Worm (Caenorhabditis elegans) whole organism, L1 larva: ENCODE results near the gene F31D5.2.

Source experiments
- C04F5.9 ChIP-seq: sonication (generic microtip); optimal IDR thresholded peaks from 2 replicates; lab custom pipeline; 2016; ENCODE audit warnings: missing genetic modification characterization, missing compliant biosample characterization
- C16A3.4 ChIP-seq: fragments of 150-350 bp; optimal IDR thresholded peaks from 2 replicates; lab custom pipeline; 2014; ENCODE audit warnings: missing biosample characterization, missing genetic modification characterization
- C34B4.2 ChIP-seq: sonication (generic microtip); optimal IDR thresholded peaks from 2 replicates; lab custom pipeline; 2017; ENCODE audit warnings: mild to moderate bottlenecking, missing genetic modification characterization, missing compliant biosample characterization
- aly-2 ChIP-seq: fragments of 150-350 bp; optimal IDR thresholded peaks from 2 replicates; lab custom pipeline; 2014; ENCODE audit warnings: missing biosample characterization, missing genetic modification characterization
- ama-1 ChIP-seq: fragments of 150-350 bp; optimal IDR thresholded peaks from 2 replicates; lab custom pipeline; 2014
- blmp-1 ChIP-seq: fragments of 150-350 bp; optimal IDR thresholded peaks from 2 replicates; lab custom pipeline; 2014; ENCODE audit warnings: missing biosample characterization, missing genetic modification characterization
- ceh-63 ChIP-seq: fragments of 200-800 bp; sonication (Bioruptor generic); optimal IDR thresholded peaks from 2 replicates; lab custom pipeline; 2018; ENCODE audit warnings: mild to moderate bottlenecking, missing genetic modification characterization, missing compliant biosample characterization
- ceh-8 ChIP-seq: fragments of 200-800 bp; sonication (Bioruptor generic); optimal IDR thresholded peaks from 2 replicates; lab custom pipeline; 2018; ENCODE audit warnings: mild to moderate bottlenecking, missing genetic modification characterization, moderate library complexity, missing compliant biosample characterization
- ceh-82 ChIP-seq, 3 experiments: fragments of 150-350 bp in 1 of 3; sonication (generic microtip) in 2 of 3; optimal IDR thresholded peaks; 2 replicates each; lab custom pipeline; 2014 to 2017; ENCODE audit warnings: missing biosample characterization in 3 of 3, missing genetic modification characterization in 3 of 3
- ceh-88 ChIP-seq: fragments of 200-800 bp; sonication (Bioruptor generic); IDR thresholded peaks from 2 replicates; pipeline ENCODE4 v1.3.6; 2022; ENCODE audit warnings: missing genetic modification characterization, missing compliant biosample characterization
- ces-1 ChIP-seq: fragments of 150-350 bp; optimal IDR thresholded peaks from 2 replicates; lab custom pipeline; 2014; ENCODE audit warnings: missing biosample characterization, missing genetic modification reagents, missing genetic modification characterization
- dpl-1 ChIP-seq, 3 experiments: fragments of 150-350 bp in 2 of 3; sonication (generic microtip) in 1 of 3; optimal IDR thresholded peaks; 2 replicates each; lab custom pipeline; 2014 to 2017; ENCODE audit warnings: missing biosample characterization in 3 of 3, missing genetic modification characterization in 3 of 3, missing genetic modification reagents in 3 of 3
- efl-1 ChIP-seq, 4 experiments: fragments of 150-350 bp; optimal IDR thresholded peaks in 3 of 4; peaks in 1 of 4; 1 replicate in 1 of 4; 2 replicates in 3 of 4; lab custom pipeline; 2014; ENCODE audit warnings: missing biosample characterization in 2 of 4, missing genetic modification characterization in 2 of 4, missing genetic modification reagents in 2 of 4
- egl-13 ChIP-seq: sonication (generic microtip); optimal IDR thresholded peaks from 2 replicates; lab custom pipeline; 2016; ENCODE audit warnings: missing genotype, missing genetic modification reagents, missing genetic modification characterization, missing compliant biosample characterization
- egl-27 ChIP-seq, 2 experiments: fragments of 150-350 bp in 1 of 2; sonication (generic microtip); optimal IDR thresholded peaks; 3 replicates each; lab custom pipeline; 2017 to 2018; ENCODE audit warnings: missing biosample characterization in 2 of 2, missing genetic modification characterization in 2 of 2, missing genetic modification reagents in 2 of 2
- fkh-10 ChIP-seq: sonication (generic microtip); optimal IDR thresholded peaks from 2 replicates; lab custom pipeline; 2017; ENCODE audit warnings: missing biosample characterization, missing genetic modification reagents, missing genetic modification characterization
- fkh-4 ChIP-seq: sonication (generic microtip); optimal IDR thresholded peaks from 2 replicates; lab custom pipeline; 2016; ENCODE audit warnings: missing compliant biosample characterization, missing genetic modification characterization, borderline replicate concordance
- fos-1 ChIP-seq: fragments of 150-350 bp; optimal IDR thresholded peaks from 2 replicates; lab custom pipeline; 2014; ENCODE audit warnings: missing biosample characterization, missing genetic modification characterization
- hpl-2 ChIP-seq: fragments of 150-350 bp; optimal IDR thresholded peaks from 2 replicates; lab custom pipeline; 2014; ENCODE audit warnings: missing biosample characterization, missing genetic modification reagents, missing genetic modification characterization
- irx-1 ChIP-seq: sonication (generic microtip); optimal IDR thresholded peaks from 2 replicates; lab custom pipeline; 2016; ENCODE audit warnings: missing genetic modification characterization, missing compliant biosample characterization
- lin-13 ChIP-seq: fragments of 150-350 bp; optimal IDR thresholded peaks from 2 replicates; lab custom pipeline; 2014; ENCODE audit warnings: missing biosample characterization, missing genetic modification reagents, missing genetic modification characterization
- lin-35 ChIP-seq, 2 experiments: fragments of 150-350 bp; optimal IDR thresholded peaks; 2 replicates each; lab custom pipeline; 2014; ENCODE audit warnings: missing biosample characterization in 2 of 2, missing genetic modification characterization in 2 of 2, missing genetic modification reagents in 2 of 2
- lir-3 ChIP-seq: sonication (generic microtip); optimal IDR thresholded peaks from 2 replicates; lab custom pipeline; 2016; ENCODE audit warnings: mild to moderate bottlenecking, missing genetic modification characterization, moderate library complexity, missing compliant biosample characterization; ENCODE audit not compliant: poor library complexity
- mab-9 ChIP-seq: fragments of 200-800 bp; sonication (Bioruptor generic); IDR thresholded peaks from 2 replicates; pipeline ENCODE4 v1.3.6; 2022; ENCODE audit warnings: missing genetic modification reagents, missing genetic modification characterization, missing compliant biosample characterization
- mdl-1 ChIP-seq, 2 experiments: fragments of 150-350 bp; optimal IDR thresholded peaks; 2 replicates each; lab custom pipeline; 2014 to 2017; ENCODE audit warnings: missing biosample characterization in 2 of 2, missing genetic modification characterization in 2 of 2, inconsistent platforms in 1 of 2
- mef-2 ChIP-seq: fragments of 150-350 bp; optimal IDR thresholded peaks from 2 replicates; lab custom pipeline; 2014; ENCODE audit warnings: missing biosample characterization, missing genetic modification characterization
- nhr-11 ChIP-seq: fragments of 150-350 bp; optimal IDR thresholded peaks from 2 replicates; lab custom pipeline; 2014; ENCODE audit warnings: missing biosample characterization, missing genetic modification characterization
- nhr-19 ChIP-seq: fragments of 200-800 bp; sonication (Bioruptor generic); conservative IDR thresholded peaks from 2 replicates; pipeline ENCODE4 v1.3.6; 2022; ENCODE audit warnings: missing genetic modification characterization, missing compliant biosample characterization
- nhr-20 ChIP-seq: sonication (generic microtip); optimal IDR thresholded peaks from 2 replicates; lab custom pipeline; 2016; ENCODE audit warnings: mild to moderate bottlenecking, missing genetic modification characterization, missing compliant biosample characterization
- nhr-28 ChIP-seq: fragments of 150-350 bp; optimal IDR thresholded peaks from 2 replicates; lab custom pipeline; 2014; ENCODE audit warnings: missing biosample characterization, missing genetic modification characterization
- nhr-47 ChIP-seq: sonication (generic microtip); optimal IDR thresholded peaks from 2 replicates; lab custom pipeline; 2016; ENCODE audit warnings: mild to moderate bottlenecking, missing genetic modification characterization, moderate library complexity, missing compliant biosample characterization
- nhr-71 ChIP-seq: sonication (generic microtip); optimal IDR thresholded peaks from 2 replicates; lab custom pipeline; 2016; ENCODE audit warnings: mild to moderate bottlenecking, missing genetic modification characterization, moderate library complexity, missing compliant biosample characterization
- nhr-76 ChIP-seq: sonication (generic microtip); optimal IDR thresholded peaks from 2 replicates; lab custom pipeline; 2017; ENCODE audit warnings: missing biosample characterization, missing genetic modification characterization
- nhr-84 ChIP-seq: sonication (generic microtip); optimal IDR thresholded peaks from 2 replicates; lab custom pipeline; 2017; ENCODE audit warnings: missing biosample characterization, missing genetic modification characterization
- nhr-85 ChIP-seq: sonication (generic microtip); peaks from one replicate; lab custom pipeline; 2016; ENCODE audit warnings: missing genetic modification characterization, inconsistent platforms, missing compliant biosample characterization
- nhr-90 ChIP-seq: sonication (generic microtip); optimal IDR thresholded peaks from 2 replicates; lab custom pipeline; 2016; ENCODE audit warnings: mild to moderate bottlenecking, missing genetic modification characterization, missing compliant biosample characterization; ENCODE audit not compliant: poor library complexity
- pax-3 ChIP-seq: fragments of 200-800 bp; sonication (Bioruptor generic); optimal IDR thresholded peaks from 2 replicates; lab custom pipeline; 2018; ENCODE audit warnings: mild to moderate bottlenecking, missing genetic modification characterization, moderate library complexity, missing compliant biosample characterization
- pqm-1 ChIP-seq: sonication (generic microtip); optimal IDR thresholded peaks from 3 replicates; lab custom pipeline; 2017; ENCODE audit warnings: missing biosample characterization, missing genetic modification characterization
- rnt-1 ChIP-seq: sonication (generic microtip); optimal IDR thresholded peaks from 2 replicates; lab custom pipeline; 2016; ENCODE audit warnings: mild to moderate bottlenecking, missing genetic modification characterization, moderate library complexity, missing compliant biosample characterization
- skn-1 ChIP-seq: fragments of 150-350 bp; optimal IDR thresholded peaks from 2 replicates; lab custom pipeline; 2014; ENCODE audit warnings: missing biosample characterization, missing genetic modification characterization
- snpc-4 ChIP-seq: fragments of 150-350 bp; optimal IDR thresholded peaks from 2 replicates; lab custom pipeline; 2014; ENCODE audit warnings: missing biosample characterization, missing genetic modification characterization
- snu-23 ChIP-seq: sonication (generic microtip); optimal IDR thresholded peaks from 2 replicates; lab custom pipeline; 2016; ENCODE audit warnings: missing genetic modification characterization, missing compliant biosample characterization
- sox-4 ChIP-seq: sonication (generic microtip); optimal IDR thresholded peaks from 2 replicates; lab custom pipeline; 2016; ENCODE audit warnings: missing genetic modification characterization, missing compliant biosample characterization
- sup-37 ChIP-seq: fragments of 200-800 bp; sonication (Bioruptor generic); optimal IDR thresholded peaks from 2 replicates; lab custom pipeline; 2018; ENCODE audit warnings: mild to moderate bottlenecking, missing genetic modification characterization, missing compliant biosample characterization
- tlp-1 ChIP-seq: fragments of 150-350 bp; optimal IDR thresholded peaks from 2 replicates; lab custom pipeline; 2014; ENCODE audit warnings: missing biosample characterization, missing genetic modification characterization
- unc-130 ChIP-seq: fragments of 150-350 bp; optimal IDR thresholded peaks from 2 replicates; lab custom pipeline; 2017; ENCODE audit warnings: missing biosample characterization, missing genetic modification characterization, inconsistent platforms
- unc-62 ChIP-seq: fragments of 150-350 bp; optimal IDR thresholded peaks from 2 replicates; lab custom pipeline; 2014; ENCODE audit warnings: missing biosample characterization, missing genetic modification reagents, missing genetic modification characterization
- unc-98 ChIP-seq: fragments of 200-800 bp; sonication (Bioruptor generic); IDR thresholded peaks from 2 replicates; pipeline ENCODE4 v1.3.6; 2022; ENCODE audit warnings: missing genetic modification characterization, missing compliant biosample characterization
- vab-15 ChIP-seq: sonication (generic microtip); optimal IDR thresholded peaks from 2 replicates; lab custom pipeline; 2017; ENCODE audit warnings: missing genotype, mild to moderate bottlenecking, missing genetic modification characterization, missing compliant biosample characterization
- xbp-1 ChIP-seq: sonication (generic microtip); optimal IDR thresholded peaks from 2 replicates; lab custom pipeline; 2016; ENCODE audit warnings: missing genetic modification characterization, missing compliant biosample characterization
- zag-1 ChIP-seq: fragments of 150-350 bp; optimal IDR thresholded peaks from 2 replicates; lab custom pipeline; 2014; ENCODE audit warnings: missing biosample characterization, missing genetic modification characterization
- ztf-11 ChIP-seq, 2 experiments: sonication (generic microtip); optimal IDR thresholded peaks; 2 replicates each; lab custom pipeline; 2016 to 2017; ENCODE audit warnings: missing genetic modification characterization in 2 of 2, missing biosample characterization in 1 of 2, missing compliant biosample characterization in 1 of 2

The F31D5.2 gene

ce11 chrII:4182364-4182763 is 33.1 kb upstream of the F31D5.2 start, which contains the start of gene R03H10.11:
Gene R03H10.11, plus strand, starts transcription at chrII:4182664.
- TF ChIP-seq zag-1 (tag; lab: Kevin White, UChicago) = no peak
- TF ChIP-seq C34B4.2 (tag; lab: Kevin White, UChicago) = no peak

DNA sequence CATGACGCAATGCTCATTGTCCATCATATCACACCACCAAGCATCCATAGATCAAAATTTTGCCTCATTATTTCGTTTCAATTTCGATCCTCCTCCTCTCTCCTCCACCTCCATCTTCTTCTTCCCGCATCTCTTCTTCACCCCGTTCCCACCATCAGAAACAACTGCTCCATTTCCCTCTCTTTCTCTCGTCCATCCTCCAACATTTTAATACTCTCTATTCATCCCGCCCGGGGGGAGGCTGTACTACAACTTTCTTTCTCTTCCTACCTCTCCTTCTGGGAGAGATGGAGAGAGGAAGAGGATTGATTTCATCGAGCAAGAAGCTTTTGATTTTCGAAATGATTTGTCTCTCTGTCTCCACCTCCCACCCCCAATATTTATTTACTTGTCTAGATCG is 31.4 kb upstream of the F31D5.2 start:
- TF ChIP-seq C04F5.9 (tag; lab: Kevin White, UChicago) (no peak), nhr-19 (GFP tag; lab: Robert Waterston, UW) (peak; percentile 54), unc-62 (GFP tag; lab: Kevin White, UChicago) (no peak), egl-27 (tag; optimal IDR thresholded peaks at IDR 0.05; lab: Kevin White, UChicago) (no peak), ces-1 (GFP tag; lab: Kevin White, UChicago) (no peak), fkh-4 (no peak), efl-1 (optimal IDR thresholded peaks at IDR 0.05; lab: Kevin White, UChicago) (peak; percentile 25 to 32), efl-1 (GFP tag; optimal IDR thresholded peaks at IDR 0.05 in 1 of 2; lab: Kevin White, UChicago) (peak in 1 of 2 experiments; percentile 90), xbp-1 (tag; lab: Kevin White, UChicago) (no peak), sox-4 (tag; lab: Kevin White, UChicago) (no peak), hpl-2 (GFP tag; lab: Kevin White, UChicago) (no peak), nhr-71 (tag; lab: Kevin White, UChicago) (peak; percentile 73), ceh-88 (GFP tag; lab: Robert Waterston, UW) (no peak), lir-3 (tag; lab: Kevin White, UChicago) (no peak), mab-9 (GFP tag; lab: Robert Waterston, UW) (no peak), ceh-8 (GFP tag; lab: Kevin White, UChicago) (no peak), irx-1 (no peak), sup-37 (GFP tag; lab: Kevin White, UChicago) (no peak), snpc-4 (tag; lab: Kevin White, UChicago) (no peak), egl-13 (no peak), nhr-20 (tag; lab: Kevin White, UChicago) (peak; percentile 42), pqm-1 (tag; lab: Kevin White, UChicago) (no peak), lin-13 (GFP tag; lab: Kevin White, UChicago) (no peak), fkh-10 (GFP tag; lab: Kevin White, UChicago) (no peak), C16A3.4 (tag; lab: Kevin White, UChicago) (no peak), C34B4.2 (tag; lab: Kevin White, UChicago) (no peak), ztf-11 (tag; optimal IDR thresholded peaks at IDR 0.05; lab: Kevin White, UChicago) (no peak), nhr-85 (tag; lab: Kevin White, UChicago) (no peak), tlp-1 (tag; lab: Kevin White, UChicago) (no peak), mef-2 (tag; lab: Kevin White, UChicago) (no peak), skn-1 (tag; lab: Kevin White, UChicago) (no peak), ceh-63 (GFP tag; lab: Kevin White, UChicago) (no peak), fos-1 (tag; lab: Kevin White, UChicago) (no peak), aly-2 (no peak), nhr-47 (tag; lab: Kevin White, UChicago) (no peak), nhr-84 (tag; lab: Kevin White, UChicago) (no peak), lin-35 (GFP tag; optimal IDR thresholded peaks at IDR 0.05; lab: Kevin White, UChicago) (no peak), nhr-76 (tag; lab: Kevin White, UChicago) (no peak), pax-3 (tag; lab: Kevin White, UChicago) (no peak), vab-15 (tag; lab: Kevin White, UChicago) (no peak), unc-98 (no peak), rnt-1 (tag; lab: Kevin White, UChicago) (peak; percentile 76), mdl-1 (tag; optimal IDR thresholded peaks at IDR 0.05; lab: Kevin White, UChicago) (no peak), snu-23 (GFP tag; lab: Kevin White, UChicago) (peak; percentile 32), unc-130 (no peak), nhr-28 (no peak), blmp-1 (tag; lab: Kevin White, UChicago) (no peak), nhr-90 (tag; lab: Kevin White, UChicago) (no peak), dpl-1 (GFP tag; optimal IDR thresholded peaks at IDR 0.05; lab: Kevin White, UChicago) (peak in 1 of 3 experiments; percentile 0), ceh-82 (tag; optimal IDR thresholded peaks at IDR 0.05; lab: Kevin White, UChicago) (no peak), ama-1 (lab: Kevin White, UChicago) (no peak), nhr-11 (tag; lab: Kevin White, UChicago) (no peak)
